Worm (Caenorhabditis elegans) whole organism, L3 larva: ENCODE measurements around the gene fbxa-172.
"Not testable (repeated sequence)": the region's sequence is repeated elsewhere in the genome, so short reads cannot be mapped to it uniquely, and the experiment has no call there.

ENCODE experiments used
- R02D3.7 ChIP-seq: fragments of 150-350 bp; optimal IDR thresholded peaks from 2 replicates; lab custom pipeline; 2014; ENCODE audit warnings: missing biosample characterization, missing genetic modification characterization
- ZK546.5 ChIP-seq: sonication (generic microtip); optimal IDR thresholded peaks from 2 replicates; lab custom pipeline; 2017; ENCODE audit warnings: missing biosample characterization, missing genetic modification characterization
- aly-2 ChIP-seq: fragments of 150-350 bp; optimal IDR thresholded peaks from 2 replicates; lab custom pipeline; 2014; ENCODE audit warnings: missing biosample characterization, missing genetic modification characterization
- ama-1 ChIP-seq: fragments of 150-350 bp; optimal IDR thresholded peaks from 2 replicates; lab custom pipeline; 2018
- ceh-16 ChIP-seq: sonication (generic microtip); optimal IDR thresholded peaks from 2 replicates; lab custom pipeline; 2017; ENCODE audit warnings: missing biosample characterization, missing genetic modification characterization
- ceh-28 ChIP-seq: fragments of 150-350 bp; optimal IDR thresholded peaks from 2 replicates; lab custom pipeline; 2014; ENCODE audit warnings: missing biosample characterization, missing genetic modification reagents, missing genetic modification characterization
- ceh-82 ChIP-seq: fragments of 150-350 bp; optimal IDR thresholded peaks from 2 replicates; lab custom pipeline; 2014; ENCODE audit warnings: missing biosample characterization, missing genetic modification characterization
- daf-12 ChIP-seq: fragments of 150-350 bp; optimal IDR thresholded peaks from 2 replicates; lab custom pipeline; 2014; ENCODE audit warnings: missing biosample characterization, missing genetic modification reagents, missing genetic modification characterization
- egl-27 ChIP-seq: sonication (generic microtip); optimal IDR thresholded peaks from 4 replicates; lab custom pipeline; 2017; ENCODE audit warnings: missing biosample characterization, missing genetic modification reagents, missing genetic modification characterization
- elt-1 ChIP-seq: fragments of 150-350 bp; optimal IDR thresholded peaks from 2 replicates; lab custom pipeline; 2014; ENCODE audit warnings: missing biosample characterization, missing genetic modification characterization
- elt-2 ChIP-seq: sonication (generic microtip); optimal IDR thresholded peaks from 2 replicates; lab custom pipeline; 2016; ENCODE audit warnings: missing genetic modification reagents, mild to moderate bottlenecking, missing genetic modification characterization, missing compliant biosample characterization
- elt-3 ChIP-seq, 3 experiments: fragments of 150-350 bp in 1 of 3; sonication (generic microtip) in 2 of 3; optimal IDR thresholded peaks; 2 replicates in 2 of 3; 4 replicates in 1 of 3; lab custom pipeline; 2014 to 2017; ENCODE audit warnings: missing biosample characterization in 3 of 3, missing genetic modification characterization in 3 of 3
- eor-1 ChIP-seq, 2 experiments: fragments of 150-350 bp; optimal IDR thresholded peaks; 2 replicates each; lab custom pipeline; 2014 to 2018; ENCODE audit warnings: missing biosample characterization in 2 of 2, missing genetic modification characterization in 2 of 2
- fos-1 ChIP-seq: fragments of 150-350 bp; optimal IDR thresholded peaks from 2 replicates; lab custom pipeline; 2014; ENCODE audit warnings: missing biosample characterization, missing genetic modification characterization
- hmg-11 ChIP-seq: sonication (generic microtip); optimal IDR thresholded peaks from 2 replicates; lab custom pipeline; 2016; ENCODE audit warnings: missing genetic modification characterization, missing compliant biosample characterization
- jun-1 ChIP-seq: fragments of 150-350 bp; optimal IDR thresholded peaks from 2 replicates; lab custom pipeline; 2014; ENCODE audit warnings: missing biosample characterization, missing genetic modification reagents, missing genetic modification characterization
- lin-15B ChIP-seq: fragments of 150-350 bp; optimal IDR thresholded peaks from 2 replicates; lab custom pipeline; 2014; ENCODE audit warnings: missing biosample characterization, missing genetic modification characterization
- lsy-12 ChIP-seq: sonication (generic microtip); optimal IDR thresholded peaks from 2 replicates; lab custom pipeline; 2016; ENCODE audit warnings: mild to moderate bottlenecking, missing genetic modification characterization, missing compliant biosample characterization
- mdl-1 ChIP-seq: fragments of 150-350 bp; optimal IDR thresholded peaks from 2 replicates; lab custom pipeline; 2014; ENCODE audit warnings: missing biosample characterization, missing genetic modification characterization
- mml-1 ChIP-seq: fragments of 150-350 bp; sonication (generic microtip); optimal IDR thresholded peaks from 3 replicates; lab custom pipeline; 2014; ENCODE audit warnings: missing biosample characterization, missing genetic modification characterization
- nhr-11 ChIP-seq: fragments of 150-350 bp; optimal IDR thresholded peaks from 2 replicates; lab custom pipeline; 2014; ENCODE audit warnings: missing biosample characterization, missing genetic modification characterization
- nhr-23 ChIP-seq: fragments of 150-350 bp; optimal IDR thresholded peaks from 2 replicates; lab custom pipeline; 2014; ENCODE audit warnings: missing biosample characterization, missing genetic modification reagents, missing genetic modification characterization
- nhr-237 ChIP-seq: fragments of 150-350 bp; optimal IDR thresholded peaks from 2 replicates; lab custom pipeline; 2014; ENCODE audit warnings: missing biosample characterization, missing genetic modification characterization
- nhr-43 ChIP-seq: sonication (generic microtip); optimal IDR thresholded peaks from 2 replicates; lab custom pipeline; 2016; ENCODE audit warnings: mild to moderate bottlenecking, missing genetic modification characterization, missing compliant biosample characterization; ENCODE audit not compliant: poor library complexity, severe bottlenecking
- nhr-67 ChIP-seq: fragments of 150-350 bp; optimal IDR thresholded peaks from 2 replicates; lab custom pipeline; 2014; ENCODE audit warnings: missing biosample characterization, missing genetic modification characterization
- nhr-77 ChIP-seq: fragments of 150-350 bp; optimal IDR thresholded peaks from 2 replicates; lab custom pipeline; 2014; ENCODE audit warnings: missing biosample characterization, missing genetic modification characterization
- pha-4 ChIP-seq: fragments of 150-350 bp; optimal IDR thresholded peaks from 2 replicates; lab custom pipeline; 2014; ENCODE audit warnings: missing biosample characterization, missing genetic modification reagents, missing genetic modification characterization
- pqm-1 ChIP-seq: fragments of 150-350 bp; optimal IDR thresholded peaks from 2 replicates; lab custom pipeline; 2017; ENCODE audit warnings: missing biosample characterization, missing genetic modification characterization, inconsistent platforms
- sea-2 ChIP-seq: fragments of 150-350 bp; sonication (generic microtip); optimal IDR thresholded peaks from 4 replicates; lab custom pipeline; 2014; ENCODE audit warnings: missing biosample characterization, missing genetic modification reagents, missing genetic modification characterization
- snpc-4 ChIP-seq: fragments of 150-350 bp; optimal IDR thresholded peaks from 2 replicates; lab custom pipeline; 2014; ENCODE audit warnings: missing biosample characterization, missing genetic modification characterization
- tbx-2 ChIP-seq: sonication (generic microtip); optimal IDR thresholded peaks from 2 replicates; lab custom pipeline; 2016; ENCODE audit warnings: mild to moderate bottlenecking, missing genetic modification characterization, missing compliant biosample characterization
- unc-62 ChIP-seq: fragments of 150-350 bp; sonication (generic microtip); optimal IDR thresholded peaks from 4 replicates; lab custom pipeline; 2014; ENCODE audit warnings: missing biosample characterization, missing genetic modification reagents, missing genetic modification characterization
- zag-1 ChIP-seq: fragments of 150-350 bp; optimal IDR thresholded peaks from 2 replicates; lab custom pipeline; 2014; ENCODE audit warnings: missing biosample characterization, missing genetic modification characterization

Gene fbxa-172

DNA sequence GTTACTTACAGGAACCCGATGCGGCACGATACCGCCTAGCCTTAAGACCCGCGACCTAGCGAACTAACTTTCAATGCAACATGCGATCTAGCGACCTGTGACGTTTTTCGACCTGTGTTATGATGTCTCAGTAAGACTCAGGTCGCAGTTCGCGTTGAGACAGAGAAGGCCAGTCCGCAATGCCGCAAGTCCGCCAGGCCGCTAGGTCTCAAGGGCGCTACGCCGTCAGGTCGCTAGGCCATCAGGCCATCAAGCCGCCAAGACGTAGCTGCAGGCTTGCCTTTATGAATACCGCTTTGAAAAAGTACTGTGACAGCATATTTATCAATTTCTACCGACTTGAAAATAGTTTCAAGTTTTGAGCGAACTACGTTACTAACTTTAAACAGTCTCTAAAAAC, 36.6 kb downstream of the fbxa-172 start:
- TF ChIP-seq elt-1 (tag; lab: Kevin White, UChicago): no peak
- no peak for TF ChIP-seq mdl-1 (tag; lab: Kevin White, UChicago)
- TF ChIP-seq lin-15B (tag; lab: Kevin White, UChicago): no peak

DNA sequence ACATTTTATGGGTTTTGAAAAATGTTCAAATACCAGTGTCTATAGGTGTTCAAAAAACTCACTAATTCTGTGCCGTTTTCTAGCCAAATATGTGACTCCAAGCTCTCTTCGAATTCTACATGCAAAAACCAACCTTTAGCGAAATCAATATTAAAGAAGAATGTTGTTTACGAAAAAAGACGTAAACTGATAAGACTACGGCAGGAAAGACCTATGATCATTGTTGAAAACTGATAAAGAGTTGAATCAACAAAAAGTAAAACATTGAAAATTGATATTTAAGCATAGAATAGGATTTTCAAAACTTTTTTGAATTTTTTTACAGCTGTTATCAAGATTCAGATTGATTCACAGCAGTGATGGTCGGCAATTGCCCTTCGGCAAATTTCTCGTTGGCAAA, 39.8 kb downstream of the fbxa-172 start, which contains the start of gene Y6G8.2:
Gene Y6G8.2, minus strand, starts transcription at position 147 of the 400 bp plus-strand sequence.
- TF ChIP-seq ceh-82 (tag; lab: Kevin White, UChicago) (no peak), elt-3 (tag; optimal IDR thresholded peaks at IDR 0.05; lab: Kevin White, UChicago) (no peak), zag-1 (no peak), pqm-1 (tag; lab: Kevin White, UChicago) (peak; percentile 80), jun-1 (tag; lab: Kevin White, UChicago) (no peak), pha-4 (tag; lab: Kevin White, UChicago) (peak; percentile 61), daf-12 (tag; lab: Kevin White, UChicago) (no peak), fos-1 (no peak), tbx-2 (tag; lab: Kevin White, UChicago) (no peak), mml-1 (no peak), nhr-11 (no peak), R02D3.7 (no peak), sea-2 (GFP tag; lab: Kevin White, UChicago) (no peak), ceh-16 (no peak), lsy-12 (no peak), elt-2 (tag; lab: Kevin White, UChicago) (peak; percentile 88), eor-1 (tag; optimal IDR thresholded peaks at IDR 0.05; lab: Kevin White, UChicago) (no peak), egl-27 (tag; lab: Kevin White, UChicago) (no peak), nhr-237 (no peak), nhr-77 (tag; lab: Kevin White, UChicago) (no peak), snpc-4 (tag; lab: Kevin White, UChicago) (no peak), hmg-11 (tag; lab: Kevin White, UChicago) (no peak)

DNA sequence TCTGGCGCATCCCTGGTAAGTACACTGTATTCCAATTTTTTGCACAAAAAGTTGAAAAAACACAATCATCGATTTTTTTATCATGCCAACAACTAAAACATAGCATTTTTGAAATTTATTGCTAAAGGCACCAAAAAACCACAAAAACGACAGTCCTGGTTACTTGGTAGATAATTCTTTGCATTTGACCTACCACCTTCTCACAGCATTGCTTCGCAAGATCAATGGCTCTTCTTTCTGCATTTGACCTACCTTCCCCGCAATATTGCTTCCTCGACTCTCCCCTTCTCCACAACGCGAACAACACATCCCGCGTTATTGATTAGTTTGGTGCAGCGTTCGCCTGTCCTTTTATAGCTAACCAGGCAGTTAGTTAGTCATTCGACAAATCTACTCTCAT, 42.5 kb downstream of the fbxa-172 start, which contains the start of gene ztf-25:
Gene ztf-25, plus strand, starts transcription at position 301 of the 400 bp plus-strand sequence.
- TF ChIP-seq pqm-1 (tag; lab: Kevin White, UChicago): no peak

DNA sequence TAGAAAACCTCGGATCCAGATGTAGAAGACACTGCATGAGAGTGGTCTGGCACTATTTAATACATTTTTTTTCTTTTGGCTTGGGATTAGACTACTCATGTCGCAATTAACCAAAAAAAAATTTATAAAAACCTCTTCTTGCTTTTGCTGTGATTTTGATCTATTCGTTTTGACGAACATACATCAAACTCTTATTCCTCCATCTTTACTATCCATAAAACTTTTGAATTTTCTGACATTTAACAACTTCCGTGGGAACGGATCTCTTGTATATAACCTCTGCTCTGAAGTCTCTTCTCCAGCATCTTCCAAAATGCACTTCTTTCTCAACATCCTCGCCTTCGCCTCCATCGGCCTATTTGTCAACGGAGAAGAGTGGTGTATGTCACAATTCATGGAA, 47.0 kb downstream of the fbxa-172 start, which contains the start of gene Y6G8.16:
Gene Y6G8.16, plus strand, starts transcription at position 301 of the 400 bp plus-strand sequence.
- TF ChIP-seq daf-12 (tag; lab: Kevin White, UChicago); nhr-23 (tag; lab: Kevin White, UChicago); unc-62: not testable (repeated sequence)

- TF ChIP-seq mdl-1 (tag; lab: Kevin White, UChicago) (no peak), ama-1 (lab: Kevin White, UChicago) (no peak), unc-62 (no peak), elt-1 (tag; lab: Kevin White, UChicago) (no peak), aly-2 (no peak), mml-1 (no peak), egl-27 (tag; lab: Kevin White, UChicago) (no peak), tbx-2 (tag; lab: Kevin White, UChicago) (no peak), elt-3 (tag; optimal IDR thresholded peaks at IDR 0.05; lab: Kevin White, UChicago) (no peak), nhr-11 (no peak), ceh-82 (tag; lab: Kevin White, UChicago) (no peak), ceh-28 (no peak), jun-1 (tag; lab: Kevin White, UChicago) (no peak), lin-15B (tag; lab: Kevin White, UChicago) (no peak), ZK546.5 (tag; lab: Kevin White, UChicago) (no peak), nhr-67 (tag; lab: Kevin White, UChicago) (no peak), lsy-12 (no peak)
Measured at ce11 chrV:17607797-17608196, 48.8 kb downstream of the fbxa-172 start, which contains the start of gene srz-91. Gene srz-91 (plus strand): TSS chrV:17608097.

DNA sequence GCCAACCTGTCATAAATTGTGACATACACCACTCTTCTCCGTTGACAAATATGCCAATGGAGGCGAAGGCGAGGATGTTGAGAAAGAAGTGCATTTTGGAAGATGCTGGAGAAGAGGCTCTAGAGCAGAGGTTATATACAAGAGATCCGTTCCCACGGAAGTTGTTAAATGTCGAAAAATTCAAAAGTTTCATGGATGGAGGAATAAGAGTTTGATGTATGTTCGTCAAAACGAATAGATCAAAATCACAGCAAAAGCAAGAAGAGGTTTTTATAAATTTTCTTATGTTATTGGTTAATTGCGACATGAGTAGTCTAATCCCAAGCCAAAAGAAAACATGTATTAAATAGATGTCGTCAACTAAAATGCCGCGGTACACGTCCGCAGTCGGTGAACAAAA, 51.5 kb downstream of the fbxa-172 start, which contains the start of gene Y6G8.15:
Gene Y6G8.15, minus strand, starts transcription at position 101 of the 400 bp plus-strand sequence.
- TF ChIP-seq nhr-43; nhr-11; hmg-11 (tag; lab: Kevin White, UChicago): not testable (repeated sequence)
